Fruit fly (Drosophila melanogaster): ENCODE measurements around the gene nis.
A peak's percentile ranks its signal among the peaks of the same experiment; 100 is the strongest.

nis gene

DNA sequence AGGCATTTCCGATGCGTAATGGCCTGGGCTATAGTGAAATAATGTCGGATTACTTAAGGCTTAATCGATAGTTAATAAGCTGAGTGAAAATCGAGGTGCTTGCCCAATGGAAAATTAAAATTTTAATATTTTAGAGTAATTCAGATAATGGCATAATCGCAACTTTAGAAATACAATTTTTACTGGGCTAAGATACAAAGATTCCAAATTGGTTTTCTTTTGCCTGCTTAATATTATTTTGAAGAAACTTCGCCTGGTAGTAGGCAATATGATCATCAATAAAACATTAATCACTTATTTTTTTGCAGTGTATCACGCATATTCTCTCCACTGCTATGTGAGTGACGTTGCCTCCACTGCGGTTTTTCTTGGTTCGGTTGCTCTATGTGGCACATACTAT, 32.2 kb upstream of the nis start (continued):
- TF ChIP-seq TFAM (GFP tag; optimal IDR thresholded peaks at IDR 0.05) (no peak), slbo (GFP tag; IDR thresholded peaks at IDR 0.05) (0 out of 2 replicates have a peak, but pooled peaks have one; percentile 18), Ada2b (GFP tag; IDR thresholded peaks at IDR 0.05) (peak; percentile 22; the same call in 1 of the 2 replicates), CG10209 (GFP tag; optimal IDR thresholded peaks at IDR 0.05) (peak; percentile 28), CG8281 (tag; optimal IDR thresholded peaks at IDR 0.05) (peak; percentile 13), CG31441 (GFP tag; IDR thresholded peaks at IDR 0.05) (peak; percentile 57; the same call in 1 of the 2 replicates), CG11504 (tag; optimal IDR thresholded peaks at IDR 0.05) (peak; percentile 68), CG13894 (tag; optimal IDR thresholded peaks at IDR 0.05) (no peak), Ptx1 (GFP tag; IDR thresholded peaks at IDR 0.05) (peak; percentile 25; the same call in 1 of the 2 replicates), prd (optimal IDR thresholded peaks at IDR 0.05) (no peak), prd (GFP tag; IDR thresholded peaks at IDR 0.05) (0 out of 3 replicates have a peak, but pooled peaks have one; percentile 12), CG4328 (GFP tag; optimal IDR thresholded peaks at IDR 0.05) (peak; percentile 10), nom (GFP tag; optimal IDR thresholded peaks at IDR 0.05) (no peak), CG17385 (GFP tag; optimal IDR thresholded peaks at IDR 0.05) (peak; percentile 41), CG14014 (GFP tag; IDR thresholded peaks at IDR 0.05) (0 out of 2 replicates have a peak, but pooled peaks have one; percentile 28), Hr51 (GFP tag; optimal IDR thresholded peaks at IDR 0.05) (peak in 1 of 2 experiments; percentile 50), CG6854 (GFP tag; optimal IDR thresholded peaks at IDR 0.05) (peak; percentile 46), nau (GFP tag; optimal IDR thresholded peaks at IDR 0.05) (peak; percentile 16), slp2 (GFP tag; optimal IDR thresholded peaks at IDR 0.05) (no peak), NfI (GFP tag; optimal IDR thresholded peaks at IDR 0.05) (no peak), ci (GFP tag; IDR thresholded peaks at IDR 0.05) (0 out of 3 replicates have a peak, but pooled peaks have one; percentile 28), az2 (GFP tag; optimal IDR thresholded peaks at IDR 0.05) (peak; percentile 4), Sox100B (GFP tag; optimal IDR thresholded peaks at IDR 0.05) (peak; percentile 36), tap (tag; optimal IDR thresholded peaks at IDR 0.05) (peak; percentile 12), CG2120 (GFP tag; optimal IDR thresholded peaks at IDR 0.05) (peak; percentile 61), bcd (GFP tag; optimal IDR thresholded peaks at IDR 0.05) (peak; percentile 42), CG18262 (tag; optimal IDR thresholded peaks at IDR 0.05) (peak; percentile 49)

DNA sequence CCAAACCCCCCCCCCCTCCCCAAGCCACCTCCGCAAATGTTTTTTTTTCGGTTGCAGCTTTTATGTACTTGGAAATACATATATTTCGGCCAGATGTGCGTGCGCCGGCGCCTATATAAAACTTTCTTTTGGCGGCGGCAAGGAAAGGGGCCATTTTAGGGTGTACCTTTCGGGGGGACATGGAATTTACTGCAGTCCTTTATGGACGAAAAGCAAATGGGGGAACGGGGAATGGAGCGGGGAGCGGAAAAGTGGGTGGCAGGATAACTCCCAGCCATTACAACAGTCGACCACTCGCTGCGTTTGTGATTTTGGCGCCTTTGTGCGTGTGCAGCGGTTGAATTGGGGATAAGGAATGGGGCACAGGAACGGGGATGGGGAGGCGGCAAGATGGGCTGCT, 31.7 kb upstream of the nis start:
- TF ChIP-seq vfl (GFP tag; optimal IDR thresholded peaks at IDR 0.05) (no peak), CG11560 (tag; IDR thresholded peaks at IDR 0.05) (no peak), dm (GFP tag; optimal IDR thresholded peaks at IDR 0.05) (no peak), abd-A (tag; optimal IDR thresholded peaks at IDR 0.05) (peak; percentile 90), gsb-n (tag; optimal IDR thresholded peaks at IDR 0.05) (no peak), CG14860 (GFP tag; IDR thresholded peaks at IDR 0.05; ENCODE audit: partially characterized antibody) (no peak), disco-r (GFP tag; optimal IDR thresholded peaks at IDR 0.05) (no peak), CG18262 (tag; optimal IDR thresholded peaks at IDR 0.05) (no peak), CG15514 (GFP tag; optimal IDR thresholded peaks at IDR 0.05) (no peak), CG1603 (tag; optimal IDR thresholded peaks at IDR 0.05) (no peak), Adf1 (GFP tag; IDR thresholded peaks at IDR 0.05) (peak; percentile 17; the same call in 1 of the 2 replicates), sens-2 (GFP tag; IDR thresholded peaks at IDR 0.05) (no peak), CG2116 (GFP tag; optimal IDR thresholded peaks at IDR 0.05) (no peak), chinmo (GFP tag; IDR thresholded peaks at IDR 0.05; ENCODE audit: partially characterized antibody) (peak; percentile 86), cwo (GFP tag; optimal IDR thresholded peaks at IDR 0.05) (no peak), CG8281 (tag; optimal IDR thresholded peaks at IDR 0.05) (no peak), crol (GFP tag; IDR thresholded peaks at IDR 0.05) (peak; percentile 91), ken (GFP tag; IDR thresholded peaks at IDR 0.05) (no peak), CG17912 (GFP tag; optimal IDR thresholded peaks at IDR 0.05) (no peak), pfk (GFP tag; optimal IDR thresholded peaks at IDR 0.05) (no peak), Drgx (GFP tag; IDR thresholded peaks at IDR 0.05) (no peak)
